Worm (Caenorhabditis elegans) whole organism, mixed stage, embryonic: Measurements from ENCODE around the gene T23B5.4.

Source experiments
- bed-3 ChIP-seq: fragments of 200-800 bp; sonication (Bioruptor generic); optimal IDR thresholded peaks from 3 replicates; lab custom pipeline; 2018; ENCODE audit warnings: mild to moderate bottlenecking, missing genetic modification characterization, moderate library complexity, missing compliant biosample characterization
- blmp-1 ChIP-seq: fragments of 150-350 bp; optimal IDR thresholded peaks from 2 replicates; lab custom pipeline; 2014; ENCODE audit warnings: missing biosample characterization, missing genetic modification characterization
- ces-1 ChIP-seq: fragments of 150-350 bp; optimal IDR thresholded peaks from 2 replicates; lab custom pipeline; 2014; ENCODE audit warnings: missing biosample characterization, missing genetic modification reagents, missing genetic modification characterization
- drap-1 ChIP-seq: fragments of 200-800 bp; sonication (Bioruptor generic); optimal IDR thresholded peaks from 3 replicates; lab custom pipeline; 2018; ENCODE audit warnings: mild to moderate bottlenecking, missing genetic modification characterization, missing compliant biosample characterization
- elt-3 ChIP-seq: fragments of 150-350 bp; optimal IDR thresholded peaks from 2 replicates; lab custom pipeline; 2014; ENCODE audit warnings: missing biosample characterization, missing genetic modification characterization
- flh-1 ChIP-seq: fragments of 200-800 bp; sonication (Bioruptor generic); optimal IDR thresholded peaks from 2 replicates; lab custom pipeline; 2018; ENCODE audit warnings: mild to moderate bottlenecking, missing genetic modification characterization, moderate library complexity, missing compliant biosample characterization
- lin-13 ChIP-seq: fragments of 150-350 bp; optimal IDR thresholded peaks from 2 replicates; lab custom pipeline; 2014; ENCODE audit warnings: missing biosample characterization, missing genetic modification characterization
- lsy-2 ChIP-seq: fragments of 150-350 bp; optimal IDR thresholded peaks from 2 replicates; lab custom pipeline; 2014; ENCODE audit warnings: missing biosample characterization, missing genetic modification characterization
- mls-2 ChIP-seq: sonication (generic microtip); optimal IDR thresholded peaks from 2 replicates; lab custom pipeline; 2016; ENCODE audit warnings: mild to moderate bottlenecking, missing genetic modification characterization, moderate library complexity, missing compliant biosample characterization
- nhr-12 ChIP-seq: fragments of 150-350 bp; optimal IDR thresholded peaks from 2 replicates; lab custom pipeline; 2014; ENCODE audit warnings: missing biosample characterization, missing genetic modification characterization
- nhr-237 ChIP-seq: fragments of 150-350 bp; optimal IDR thresholded peaks from 2 replicates; lab custom pipeline; 2014; ENCODE audit warnings: missing biosample characterization, missing genetic modification characterization
- pha-4 ChIP-seq: fragments of 150-350 bp; optimal IDR thresholded peaks from 2 replicates; lab custom pipeline; 2018; ENCODE audit warnings: missing biosample characterization, missing genetic modification reagents, missing genetic modification characterization
- tbx-8 ChIP-seq: fragments of 200-800 bp; sonication (Bioruptor generic); optimal IDR thresholded peaks from 2 replicates; lab custom pipeline; 2018; ENCODE audit warnings: mild to moderate bottlenecking, missing genetic modification characterization, moderate library complexity, missing compliant biosample characterization
- unc-39 ChIP-seq: fragments of 150-350 bp; optimal IDR thresholded peaks from 2 replicates; lab custom pipeline; 2014; ENCODE audit warnings: missing biosample characterization, missing genetic modification characterization

DNA sequence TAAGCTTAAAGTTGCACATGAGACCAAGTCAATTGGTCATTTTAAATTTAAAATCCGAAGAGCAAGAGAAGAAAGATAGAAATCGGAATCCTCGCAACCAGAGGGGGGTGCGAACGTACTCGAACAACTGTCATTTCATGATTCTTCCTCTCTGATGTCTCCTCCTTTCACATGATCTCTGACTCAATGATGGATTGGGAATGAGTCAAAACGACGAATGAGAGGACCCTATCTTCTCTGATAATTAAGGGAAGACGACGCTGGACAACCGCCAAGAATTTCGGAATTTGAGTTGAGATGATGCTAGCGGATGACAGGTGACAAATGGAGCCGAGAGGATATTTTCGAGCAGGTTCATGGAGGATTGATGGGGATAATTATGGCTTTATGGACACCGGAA is 37.5 kb upstream of the T23B5.4 start:
- TF ChIP-seq unc-39 (tag; lab: Kevin White, UChicago): no peak
- TF ChIP-seq flh-1: no peak
- TF ChIP-seq mls-2 (tag; lab: Kevin White, UChicago): no peak
- TF ChIP-seq drap-1 (GFP tag; lab: Kevin White, UChicago): no peak
- TF ChIP-seq nhr-237 (tag; lab: Kevin White, UChicago): no peak
- TF ChIP-seq tbx-8 (GFP tag; lab: Kevin White, UChicago): no peak
- no peak for TF ChIP-seq elt-3 (tag; lab: Kevin White, UChicago)
- TF ChIP-seq nhr-12 (tag; lab: Kevin White, UChicago): no peak
- no peak for TF ChIP-seq blmp-1 (tag; lab: Kevin White, UChicago)
- no peak for TF ChIP-seq ces-1 (GFP tag; lab: Kevin White, UChicago)
- TF ChIP-seq lin-13: no peak
- no peak for TF ChIP-seq pha-4 (tag; lab: Kevin White, UChicago)
- TF ChIP-seq lsy-2: no peak
- TF ChIP-seq bed-3 (GFP tag; lab: Kevin White, UChicago): no peak
